Fruit fly (Drosophila melanogaster): ENCODE results near the gene Hk.

DNA sequence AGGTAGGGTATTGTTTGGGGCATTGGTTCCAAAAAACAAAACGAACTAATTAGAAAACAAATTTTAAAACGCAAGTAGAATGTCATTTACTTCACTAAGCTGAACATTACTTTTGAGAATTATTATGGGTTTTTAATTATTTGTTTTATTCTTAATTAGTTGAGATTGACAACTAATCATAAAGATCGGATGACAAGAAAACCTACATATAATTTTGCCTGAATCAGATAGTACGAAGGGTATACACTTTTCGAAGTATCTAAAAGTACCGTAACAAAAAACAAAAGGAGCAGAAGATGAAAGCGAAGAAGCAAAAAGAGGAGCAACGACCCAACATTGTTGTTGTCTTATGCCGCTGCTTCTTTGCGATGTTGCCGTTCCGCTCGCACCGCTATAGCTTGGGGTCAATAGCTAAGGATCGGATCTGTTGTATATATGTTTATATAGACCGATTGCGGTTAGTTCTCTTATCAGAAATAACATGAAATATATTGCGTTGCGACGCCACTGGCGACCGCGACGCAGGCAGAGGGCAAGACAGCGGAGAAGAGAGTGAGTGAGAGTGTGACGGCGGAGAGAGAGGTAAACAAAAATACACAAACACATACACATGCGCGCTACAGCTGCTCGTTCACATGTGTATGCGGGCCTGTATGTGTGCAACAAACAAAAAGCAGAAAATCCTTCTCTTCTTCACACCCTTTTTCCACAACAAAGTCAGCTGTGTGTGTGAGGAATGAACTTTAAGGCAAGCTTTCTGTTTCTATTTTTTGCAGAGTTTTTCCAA is 52.0 kb downstream of the Hk start:
- no peak for TF ChIP-seq CG3065 (GFP tag; optimal IDR thresholded peaks at IDR 0.05)
- peak; percentile 67 for TF ChIP-seq Hsf (GFP tag; optimal IDR thresholded peaks at IDR 0.05)
- no peak for TF ChIP-seq psq (GFP tag; optimal IDR thresholded peaks at IDR 0.05)
- TF ChIP-seq CG12155 (GFP tag; optimal IDR thresholded peaks at IDR 0.05): peak; percentile 32
- TF ChIP-seq Nf-YC (tag; optimal IDR thresholded peaks at IDR 0.05): no peak

All from whole organism, embryonic.